Fruit fly (Drosophila melanogaster): ENCODE measurements around the gene jus.
A peak's percentile ranks its signal among the peaks of the same experiment; 100 is the strongest.

- TF ChIP-seq CG32006 (GFP tag; optimal IDR thresholded peaks at IDR 0.05) (peak; percentile 22), Hr38 (GFP tag; optimal IDR thresholded peaks at IDR 0.05) (no peak), CG8119 (GFP tag; IDR thresholded peaks at IDR 0.05) (no peak), Met (GFP tag; optimal IDR thresholded peaks at IDR 0.05) (no peak), Lpt (GFP tag; optimal IDR thresholded peaks at IDR 0.05) (no peak), CG4318 (GFP tag; optimal IDR thresholded peaks at IDR 0.05) (no peak), Ets21C (GFP tag; optimal IDR thresholded peaks at IDR 0.05) (no peak), CG11902 (GFP tag; optimal IDR thresholded peaks at IDR 0.05) (no peak), fd85E (GFP tag; optimal IDR thresholded peaks at IDR 0.05) (no peak), vri (GFP tag; optimal IDR thresholded peaks at IDR 0.05) (no peak), CG6792 (GFP tag; optimal IDR thresholded peaks at IDR 0.05) (no peak), Sox102F (GFP tag; optimal IDR thresholded peaks at IDR 0.05) (no peak)
These were observed 11.6 kb upstream of the jus start for dm6 chr3R:29206198-29207011.

Measured in whole organism, prepupa.